Worm (Caenorhabditis elegans) whole organism, young adult: ENCODE data around the gene bicd-1.
"Not testable (repeated sequence)": the region's sequence is repeated elsewhere in the genome, so short reads cannot be mapped to it uniquely, and the experiment has no call there.

ENCODE experiments used
- egl-44 ChIP-seq: fragments of 200-800 bp; sonication (Bioruptor generic); IDR thresholded peaks from 2 replicates; pipeline ENCODE4 v1.3.6; 2022; ENCODE audit warnings: missing genetic modification reagents, missing genetic modification characterization, missing compliant biosample characterization
- madf-8 ChIP-seq: fragments of 200-800 bp; sonication (Bioruptor generic); conservative IDR thresholded peaks from 2 replicates; pipeline ENCODE4 v1.3.6; 2022; ENCODE audit warnings: missing genetic modification reagents, missing genetic modification characterization, missing compliant biosample characterization
- mes-4 ChIP-seq: sonication (generic microtip); optimal IDR thresholded peaks from 2 replicates; lab custom pipeline; 2016; ENCODE audit warnings: missing genotype, missing genetic modification characterization, missing compliant biosample characterization
- nhr-27 ChIP-seq: fragments of 200-800 bp; sonication (Bioruptor generic); optimal IDR thresholded peaks from 2 replicates; lab custom pipeline; 2018; ENCODE audit warnings: mild to moderate bottlenecking, missing genetic modification characterization, moderate library complexity, missing compliant biosample characterization
- pha-4 ChIP-seq: fragments of 150-350 bp; sonication (generic microtip); optimal IDR thresholded peaks from 2 replicates; lab custom pipeline; 2014; ENCODE audit warnings: missing biosample characterization, missing genetic modification reagents, missing genetic modification characterization

- TF ChIP-seq mes-4 (tag; lab: Kevin White, UChicago); pha-4 (tag; lab: Kevin White, UChicago); egl-44 (GFP tag; lab: Robert Waterston, UW); nhr-27 (tag; lab: Kevin White, UChicago); madf-8: not testable (repeated sequence)
Observed at ce11 chrIV:6591010-6591746, 19.0 kb upstream of the bicd-1 start, which contains the start of the genes nspb-1 and nspb-2.
